Worm (Caenorhabditis elegans) whole organism, L2 larva: Measurements from ENCODE around the gene T21D12.11.
A peak's percentile ranks its signal among the peaks of the same experiment; 100 is the strongest.

Experiments used
- C34F6.9 ChIP-seq: fragments of 150-350 bp; optimal IDR thresholded peaks from 2 replicates; lab custom pipeline; 2014; ENCODE audit warnings: missing biosample characterization, missing genetic modification characterization
- F13H6.1 ChIP-seq: sonication (generic microtip); optimal IDR thresholded peaks from 2 replicates; lab custom pipeline; 2016; ENCODE audit warnings: missing genetic modification characterization, missing compliant biosample characterization
- R02D3.7 ChIP-seq: fragments of 150-350 bp; optimal IDR thresholded peaks from 2 replicates; lab custom pipeline; 2014; ENCODE audit warnings: missing biosample characterization, missing genetic modification characterization
- Y55F3AM.14 ChIP-seq: fragments of 200-800 bp; sonication (Bioruptor generic); optimal IDR thresholded peaks from 2 replicates; lab custom pipeline; 2018; ENCODE audit warnings: mild to moderate bottlenecking, missing genetic modification characterization, missing compliant biosample characterization
- alr-1 ChIP-seq: fragments of 150-350 bp; optimal IDR thresholded peaks from 2 replicates; lab custom pipeline; 2014; ENCODE audit warnings: missing biosample characterization, missing genetic modification characterization
- aly-2 ChIP-seq: fragments of 150-350 bp; optimal IDR thresholded peaks from 2 replicates; lab custom pipeline; 2014; ENCODE audit warnings: missing biosample characterization, missing genetic modification characterization
- blmp-1 ChIP-seq: sonication (generic microtip); optimal IDR thresholded peaks from 2 replicates; lab custom pipeline; 2017; ENCODE audit warnings: missing genetic modification characterization, mild to moderate bottlenecking, missing compliant biosample characterization, antibody characterized with exemption, moderate library complexity; ENCODE audit not compliant: insufficient read depth
- ceh-82 ChIP-seq: fragments of 150-350 bp; optimal IDR thresholded peaks from 2 replicates; lab custom pipeline; 2014; ENCODE audit warnings: missing biosample characterization, missing genetic modification characterization
- crh-2 ChIP-seq: sonication (generic microtip); optimal IDR thresholded peaks from 2 replicates; lab custom pipeline; 2017; ENCODE audit warnings: missing biosample characterization, missing genetic modification characterization
- dmd-4 ChIP-seq: sonication (generic microtip); optimal IDR thresholded peaks from 2 replicates; lab custom pipeline; 2017; ENCODE audit warnings: missing biosample characterization, missing genetic modification characterization
- elt-3 ChIP-seq: sonication (generic microtip); optimal IDR thresholded peaks from 2 replicates; lab custom pipeline; 2017; ENCODE audit warnings: missing biosample characterization, missing genetic modification characterization
- fos-1 ChIP-seq: fragments of 150-350 bp; optimal IDR thresholded peaks from 2 replicates; lab custom pipeline; 2014; ENCODE audit warnings: missing biosample characterization, missing genetic modification characterization
- gmeb-1 ChIP-seq: fragments of 150-350 bp; optimal IDR thresholded peaks from 2 replicates; lab custom pipeline; 2014; ENCODE audit warnings: missing biosample characterization, missing genetic modification characterization
- lin-13 ChIP-seq: fragments of 150-350 bp; optimal IDR thresholded peaks from 2 replicates; lab custom pipeline; 2014; ENCODE audit warnings: missing biosample characterization, missing genetic modification reagents, missing genetic modification characterization
- lsy-2 ChIP-seq, 2 experiments: fragments of 150-350 bp in 1 of 2; sonication (generic microtip) in 1 of 2; optimal IDR thresholded peaks; 2 replicates each; lab custom pipeline; 2014 to 2017; ENCODE audit warnings: missing biosample characterization in 2 of 2, missing genetic modification characterization in 2 of 2
- mab-5 ChIP-seq: fragments of 150-350 bp; optimal IDR thresholded peaks from 2 replicates; lab custom pipeline; 2014; ENCODE audit warnings: missing biosample characterization, missing genetic modification characterization
- nhr-10 ChIP-seq: sonication (generic microtip); optimal IDR thresholded peaks from 2 replicates; lab custom pipeline; 2017; ENCODE audit warnings: missing biosample characterization, missing genetic modification characterization
- nhr-11 ChIP-seq: fragments of 150-350 bp; optimal IDR thresholded peaks from 2 replicates; lab custom pipeline; 2014; ENCODE audit warnings: missing biosample characterization, missing genetic modification characterization
- nhr-12 ChIP-seq: fragments of 150-350 bp; optimal IDR thresholded peaks from 2 replicates; lab custom pipeline; 2014; ENCODE audit warnings: missing biosample characterization, missing genetic modification characterization
- nhr-129 ChIP-seq: fragments of 150-350 bp; optimal IDR thresholded peaks from 2 replicates; lab custom pipeline; 2014; ENCODE audit warnings: missing biosample characterization, missing genetic modification characterization
- nhr-21 ChIP-seq: fragments of 150-350 bp; optimal IDR thresholded peaks from 2 replicates; lab custom pipeline; 2014; ENCODE audit warnings: missing biosample characterization, missing genetic modification characterization
- nhr-25 ChIP-seq: fragments of 150-350 bp; sonication (generic microtip); optimal IDR thresholded peaks from 3 replicates; lab custom pipeline; 2014; ENCODE audit warnings: missing biosample characterization, missing genetic modification characterization
- nhr-6 ChIP-seq: fragments of 150-350 bp; optimal IDR thresholded peaks from 2 replicates; lab custom pipeline; 2014; ENCODE audit warnings: missing biosample characterization, missing genetic modification characterization
- sem-4 ChIP-seq: fragments of 150-350 bp; optimal IDR thresholded peaks from 2 replicates; lab custom pipeline; 2014; ENCODE audit warnings: missing biosample characterization, missing genetic modification reagents, missing genetic modification characterization
- skn-1 ChIP-seq: sonication (generic microtip); optimal IDR thresholded peaks from 2 replicates; lab custom pipeline; 2017; ENCODE audit warnings: missing biosample characterization, missing genetic modification characterization
- sma-3 ChIP-seq: sonication (generic microtip); optimal IDR thresholded peaks from 2 replicates; lab custom pipeline; 2016; ENCODE audit warnings: missing genetic modification reagents, missing genetic modification characterization, missing compliant biosample characterization
- sma-9 ChIP-seq, 2 experiments: fragments of 150-350 bp in 1 of 2; sonication (generic microtip) in 1 of 2; optimal IDR thresholded peaks; 2 replicates each; lab custom pipeline; 2014 to 2016; ENCODE audit warnings: missing genetic modification characterization in 2 of 2, mild to moderate bottlenecking in 1 of 2, missing biosample characterization in 1 of 2, missing compliant biosample characterization in 1 of 2, missing genetic modification reagents in 1 of 2, moderate library complexity in 1 of 2
- unc-39 ChIP-seq: fragments of 150-350 bp; optimal IDR thresholded peaks from 2 replicates; lab custom pipeline; 2014; ENCODE audit warnings: missing biosample characterization, missing genetic modification characterization
- unc-55 ChIP-seq: fragments of 150-350 bp; sonication (generic microtip); optimal IDR thresholded peaks from 3 replicates; lab custom pipeline; 2014; ENCODE audit warnings: missing biosample characterization, missing genetic modification reagents, missing genetic modification characterization
- zag-1 ChIP-seq: fragments of 150-350 bp; optimal IDR thresholded peaks from 2 replicates; lab custom pipeline; 2014; ENCODE audit warnings: missing biosample characterization, missing genetic modification characterization
- ztf-1 ChIP-seq: fragments of 200-800 bp; sonication (Bioruptor generic); conservative IDR thresholded peaks from 2 replicates; pipeline ENCODE4 v1.3.6; 2022; ENCODE audit warnings: missing genetic modification characterization, missing compliant biosample characterization
- ztf-4 ChIP-seq: fragments of 150-350 bp; optimal IDR thresholded peaks from 2 replicates; lab custom pipeline; 2014; ENCODE audit warnings: missing biosample characterization, missing genetic modification characterization

Gene T21D12.11

ce11 chrIV:258362-258761 lies 10.8 kb upstream of the T21D12.11 start:
- TF ChIP-seq nhr-129 (tag; lab: Kevin White, UChicago): no peak
- no peak for TF ChIP-seq Y55F3AM.14
- no peak for TF ChIP-seq mab-5
- TF ChIP-seq elt-3 (tag; lab: Kevin White, UChicago): no peak
- no peak for TF ChIP-seq gmeb-1
- TF ChIP-seq nhr-11 (tag; lab: Kevin White, UChicago): no peak
- TF ChIP-seq alr-1 (tag; lab: Kevin White, UChicago): no peak
- TF ChIP-seq aly-2 (tag; lab: Kevin White, UChicago): no peak
- TF ChIP-seq, all 48 proteins: peak for 0

ce11 chrIV:259142-259541 lies 10.1 kb upstream of the T21D12.11 start, which contains the start of gene dpy-9:
TSS of gene dpy-9 (minus strand) at chrIV:259204.
- peak; percentile 18 for TF ChIP-seq blmp-1
- no peak for TF ChIP-seq nhr-12 (tag; lab: Kevin White, UChicago)

ce11 chrIV:261607-262006 lies 7.6 kb upstream of the T21D12.11 start, which contains the start of gene pqbp-1.1:
TSS of gene pqbp-1.1 (minus strand) at chrIV:261683.
- TF ChIP-seq ztf-4: no peak
- peak; percentile 31 to 77 for TF ChIP-seq lsy-2 (tag; optimal IDR thresholded peaks at IDR 0.05; lab: Kevin White, UChicago)
- peak; percentile 37 for TF ChIP-seq mab-5
- TF ChIP-seq blmp-1: peak; percentile 49
- peak; percentile 69 for TF ChIP-seq nhr-25 (tag; lab: Kevin White, UChicago)
- peak; percentile 9 for TF ChIP-seq fos-1 (tag; lab: Kevin White, UChicago)
- peak; percentile 11 for TF ChIP-seq nhr-129 (tag; lab: Kevin White, UChicago)
- no peak for TF ChIP-seq alr-1 (tag; lab: Kevin White, UChicago)
- TF ChIP-seq gmeb-1: peak; percentile 95
- peak; percentile 93 for TF ChIP-seq unc-55 (GFP tag; lab: Kevin White, UChicago)
- peak; percentile 37 for TF ChIP-seq sma-9 (GFP tag; optimal IDR thresholded peaks at IDR 0.05; lab: Kevin White, UChicago)
- no peak for TF ChIP-seq sma-9 (tag; optimal IDR thresholded peaks at IDR 0.05; lab: Kevin White, UChicago)
- no peak for TF ChIP-seq skn-1
- peak; percentile 79 for TF ChIP-seq C34F6.9 (tag; lab: Kevin White, UChicago)
- peak; percentile 57 for TF ChIP-seq sma-3
- no peak for TF ChIP-seq nhr-10 (tag; lab: Kevin White, UChicago)
- peak; percentile 66 for TF ChIP-seq crh-2 (tag; lab: Kevin White, UChicago)
- peak; percentile 17 for TF ChIP-seq sem-4 (tag; lab: Kevin White, UChicago)
- peak; percentile 67 for TF ChIP-seq nhr-21 (tag; lab: Kevin White, UChicago)
- TF ChIP-seq lin-13 (GFP tag; lab: Kevin White, UChicago): peak; percentile 66
- TF ChIP-seq F13H6.1: no peak

ce11 chrIV:262460-262859 lies 6.7 kb upstream of the T21D12.11 start:
- TF ChIP-seq unc-55 (GFP tag; lab: Kevin White, UChicago): no peak
- TF ChIP-seq dmd-4 (tag; lab: Kevin White, UChicago): no peak
- no peak for TF ChIP-seq C34F6.9 (tag; lab: Kevin White, UChicago)
- no peak for TF ChIP-seq nhr-21 (tag; lab: Kevin White, UChicago)
- no peak for TF ChIP-seq ztf-1 (GFP tag; lab: Robert Waterston, UW)
- no peak for TF ChIP-seq ceh-82 (tag; lab: Kevin White, UChicago)
- no peak for TF ChIP-seq ztf-4
- TF ChIP-seq R02D3.7 (tag; lab: Kevin White, UChicago): no peak
- TF ChIP-seq zag-1 (tag; lab: Kevin White, UChicago): no peak
- TF ChIP-seq nhr-25 (tag; lab: Kevin White, UChicago): no peak
- TF ChIP-seq nhr-129 (tag; lab: Kevin White, UChicago): no peak

- TF ChIP-seq nhr-6 (tag; lab: Kevin White, UChicago): peak; percentile 8
- TF ChIP-seq ztf-4: no peak
- TF ChIP-seq lsy-2 (tag; optimal IDR thresholded peaks at IDR 0.05; lab: Kevin White, UChicago): peak in 1 of 2 experiments; percentile 55
- peak; percentile 17 for TF ChIP-seq lin-13 (GFP tag; lab: Kevin White, UChicago)
- TF ChIP-seq unc-39: no peak
- peak; percentile 56 for TF ChIP-seq unc-55 (GFP tag; lab: Kevin White, UChicago)
- peak; percentile 64 for TF ChIP-seq C34F6.9 (tag; lab: Kevin White, UChicago)
Measured at ce11 chrIV:264182-264709, 5.0 kb upstream of the T21D12.11 start, which contains the start of gene pat-6. TSS of gene pat-6 (minus strand) at chrIV:264232.
